Fruit fly (Drosophila melanogaster) whole organism, pupa: Measurements from ENCODE around the gene CG16986.
A peak's percentile ranks its signal among the peaks of the same experiment; 100 is the strongest.

ENCODE experiments used
- CG10348 ChIP-seq: fragments of 200-800 bp; sonication (Bioruptor generic); IDR thresholded peaks from 2 replicates; pipeline ENCODE4 v1.3.6; 2022; ENCODE audit warnings: missing biosample characterization, missing genetic modification characterization
- CG12605 ChIP-seq: fragments of 200-800 bp; sonication (Bioruptor generic); IDR thresholded peaks from 2 replicates; pipeline ENCODE4 v1.3.6; 2022; ENCODE audit warnings: missing biosample characterization, missing genetic modification characterization
- CG13204 ChIP-seq: fragments of 200-800 bp; sonication (Bioruptor generic); optimal IDR thresholded peaks from 2 replicates; lab custom pipeline; 2018; ENCODE audit warnings: missing biosample characterization, mild to moderate bottlenecking, missing genetic modification characterization, moderate library complexity
- CG14655 ChIP-seq: fragments of 200-800 bp; sonication (Bioruptor generic); optimal IDR thresholded peaks from 3 replicates; lab custom pipeline; 2017; ENCODE audit warnings: mild to moderate bottlenecking, missing biosample characterization, missing genetic modification reagents, missing genetic modification characterization
- CG15710 ChIP-seq: fragments of 200-800 bp; sonication (Bioruptor generic); optimal IDR thresholded peaks from 2 replicates; lab custom pipeline; 2018; ENCODE audit warnings: missing biosample characterization, mild to moderate bottlenecking, missing genetic modification characterization, moderate library complexity
- CG17806 ChIP-seq: fragments of 200-800 bp; sonication (Bioruptor generic); optimal IDR thresholded peaks from 2 replicates; lab custom pipeline; 2018; ENCODE audit warnings: missing biosample characterization, mild to moderate bottlenecking, missing genetic modification characterization, moderate library complexity
- CG32121 ChIP-seq: fragments of 200-800 bp; sonication (Bioruptor generic); IDR thresholded peaks from 2 replicates; pipeline ENCODE4 v1.3.6; 2022; ENCODE audit warnings: missing biosample characterization, missing genetic modification characterization
- CG34367 ChIP-seq: fragments of 200-800 bp; sonication (Bioruptor generic); optimal IDR thresholded peaks from 2 replicates; lab custom pipeline; 2018; ENCODE audit warnings: missing biosample characterization, mild to moderate bottlenecking, missing genetic modification characterization
- CG4496 ChIP-seq: fragments of 200-800 bp; sonication (Bioruptor generic); IDR thresholded peaks from 3 replicates; pipeline ENCODE4 v1.3.6; 2022; ENCODE audit warnings: missing biosample characterization, missing genetic modification characterization
- CG8159 ChIP-seq: fragments of 200-800 bp; sonication (Bioruptor generic); optimal IDR thresholded peaks from 3 replicates; lab custom pipeline; 2018; ENCODE audit warnings: missing biosample characterization, mild to moderate bottlenecking, missing genetic modification characterization, moderate library complexity
- CG8301 ChIP-seq: fragments of 200-800 bp; sonication (Bioruptor generic); optimal IDR thresholded peaks from 2 replicates; lab custom pipeline; 2018; ENCODE audit warnings: missing biosample characterization, mild to moderate bottlenecking, missing genetic modification characterization
- CG9948 ChIP-seq: fragments of 200-800 bp; sonication (Bioruptor generic); optimal IDR thresholded peaks from 2 replicates; lab custom pipeline; 2018; ENCODE audit warnings: missing biosample characterization, mild to moderate bottlenecking, missing genetic modification characterization, moderate library complexity
- D1 ChIP-seq: fragments of 200-800 bp; sonication (Bioruptor generic); optimal IDR thresholded peaks from 2 replicates; lab custom pipeline; 2018; ENCODE audit warnings: missing biosample characterization, mild to moderate bottlenecking, missing genetic modification characterization, moderate library complexity
- EcR ChIP-seq: fragments of 200-800 bp; sonication (Bioruptor generic); optimal IDR thresholded peaks from 3 replicates; lab custom pipeline; 2019; ENCODE audit warnings: missing biosample characterization, missing genetic modification characterization, mild to moderate bottlenecking, moderate library complexity, missing genetic modification reagents
- Ets98B ChIP-seq: fragments of 200-800 bp; sonication (Bioruptor generic); IDR thresholded peaks from 2 replicates; pipeline ENCODE4 v1.3.6; 2022; ENCODE audit warnings: missing biosample characterization, missing genetic modification characterization
- Pif1A ChIP-seq: fragments of 200-800 bp; sonication (Bioruptor generic); optimal IDR thresholded peaks from 3 replicates; lab custom pipeline; 2016; ENCODE audit warnings: missing biosample characterization, missing genetic modification characterization
- Pif1B ChIP-seq: fragments of 200-800 bp; sonication (Bioruptor generic); optimal IDR thresholded peaks from 3 replicates; lab custom pipeline; 2016; ENCODE audit warnings: missing biosample characterization, missing genetic modification characterization
- Snoo ChIP-seq: fragments of 200-800 bp; sonication (Bioruptor generic); optimal IDR thresholded peaks from 3 replicates; lab custom pipeline; 2017; ENCODE audit warnings: missing biosample characterization, mild to moderate bottlenecking, missing genetic modification characterization, inconsistent platforms
- fd96Ca ChIP-seq: fragments of 200-800 bp; sonication (Bioruptor generic); IDR thresholded peaks from 3 replicates; pipeline ENCODE4 v1.3.6; 2022; ENCODE audit warnings: missing biosample characterization, missing genetic modification characterization
- gl ChIP-seq: fragments of 200-800 bp; sonication (Bioruptor generic); optimal IDR thresholded peaks from 2 replicates; lab custom pipeline; 2018; ENCODE audit warnings: missing biosample characterization, mild to moderate bottlenecking, missing genetic modification characterization
- rn ChIP-seq: fragments of 200-800 bp; sonication (Bioruptor generic); IDR thresholded peaks from 2 replicates; pipeline ENCODE4 v1.3.6; 2022; ENCODE audit warnings: missing biosample characterization, missing genetic modification characterization

CG16986 gene

DNA sequence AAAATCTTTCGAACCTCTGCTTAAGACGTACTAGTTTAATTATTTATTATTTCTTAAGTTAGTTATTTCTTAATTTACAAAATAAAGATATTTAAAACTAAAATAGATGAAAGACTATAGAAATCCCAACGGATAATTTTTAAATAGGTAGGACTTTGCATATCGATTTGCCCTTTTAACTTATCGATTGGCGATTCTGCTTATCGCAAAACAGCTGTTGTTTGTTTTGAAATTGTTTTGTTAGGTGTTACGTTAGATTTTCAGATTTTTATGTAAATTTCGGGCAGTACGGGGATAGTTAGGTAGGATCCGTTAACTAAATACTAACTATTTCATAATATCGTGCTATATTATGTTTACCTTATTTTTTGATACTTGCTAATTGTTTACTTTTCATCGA, at the start of gene CG16986:
TSS of gene CG16986 (plus strand) at position 188 of the 400 bp plus-strand sequence.
- TF ChIP-seq gl, result no peak

DNA sequence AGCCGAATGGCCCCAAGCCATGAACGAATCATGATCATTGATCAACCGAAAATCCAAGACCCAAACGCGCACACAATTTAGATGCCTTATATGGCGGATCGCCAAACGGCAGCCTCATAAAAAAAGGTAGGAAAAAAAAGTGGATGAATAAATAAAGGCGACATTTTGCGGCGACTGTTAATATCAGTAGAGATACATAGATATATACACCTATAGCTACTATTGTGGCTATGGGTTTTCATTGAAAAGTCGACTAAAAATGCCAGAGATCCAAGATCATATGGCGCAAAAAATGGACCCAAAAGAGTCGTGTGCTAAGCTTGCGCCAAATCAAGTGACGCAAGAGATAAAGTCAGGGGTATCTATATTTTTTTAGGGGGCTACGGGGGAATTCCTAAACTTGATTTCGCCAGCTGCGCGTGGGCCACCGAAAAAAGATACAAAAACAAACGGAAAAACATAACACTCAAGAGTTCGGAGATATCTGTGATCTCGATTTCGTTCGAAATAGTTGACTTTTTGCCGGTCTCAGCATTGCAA, 48.9 kb upstream of the CG16986 start:
- TF ChIP-seq CG9948 (tag; lab: Kevin White, UChicago), result no peak
- no peak for TF ChIP-seq CG8301 (tag; lab: Kevin White, UChicago)
- TF ChIP-seq rn (GFP tag; lab: Robert Waterston, UW), result no peak
- TF ChIP-seq EcR (GFP tag; lab: Kevin White, UChicago), result no peak
- no peak for TF ChIP-seq CG17806 (tag; lab: Kevin White, UChicago)
- TF ChIP-seq Pif1B (GFP tag; lab: Kevin White, UChicago), result no peak
- TF ChIP-seq CG14655, result no peak
- no peak for TF ChIP-seq Snoo (tag; lab: Kevin White, UChicago)
- TF ChIP-seq Ets98B (GFP tag; lab: Robert Waterston, UW), result no peak

DNA sequence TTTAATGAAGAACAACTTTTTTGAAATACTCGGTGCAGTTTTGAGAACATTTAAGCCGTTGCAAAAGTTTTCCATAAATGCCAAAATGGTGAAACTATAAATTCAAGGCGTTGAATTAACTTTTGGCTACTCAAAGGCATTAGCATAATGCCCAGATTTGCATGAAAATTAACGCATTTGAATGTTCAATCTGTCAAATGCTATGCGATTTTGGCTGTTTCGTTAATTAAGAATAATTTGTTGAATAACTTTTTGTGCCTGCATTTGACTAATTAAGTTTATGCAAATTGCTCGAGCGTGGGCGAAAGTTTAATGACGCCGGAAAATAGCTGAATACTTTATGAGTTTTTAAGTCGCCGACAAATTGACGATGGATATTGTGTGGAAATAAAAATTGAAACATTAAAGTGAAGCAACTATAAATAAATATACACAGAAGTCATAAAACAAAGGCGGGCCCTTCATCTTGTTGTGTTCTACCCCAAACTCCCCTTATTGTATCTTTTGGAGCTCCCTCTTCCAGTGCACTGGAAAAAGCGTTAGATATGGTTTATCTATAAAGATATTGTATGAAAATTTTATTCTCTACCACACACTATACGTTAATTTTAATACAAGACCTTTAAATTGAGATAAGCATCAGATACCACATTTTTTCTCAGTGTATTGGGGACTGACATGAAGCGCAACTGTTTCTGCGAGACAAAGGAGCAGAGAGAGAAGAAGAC, 47.9 kb upstream of the CG16986 start:
- TF ChIP-seq gl (peak; percentile 91), Snoo (tag; lab: Kevin White, UChicago) (peak; percentile 91), Ets98B (GFP tag; lab: Robert Waterston, UW) (peak; percentile 77), CG8159 (tag; lab: Kevin White, UChicago) (peak; percentile 97), CG15710 (tag; lab: Kevin White, UChicago) (peak; percentile 99), EcR (GFP tag; lab: Kevin White, UChicago) (peak; percentile 71), CG9948 (tag; lab: Kevin White, UChicago) (peak; percentile 92), rn (GFP tag; lab: Robert Waterston, UW) (peak; percentile 74), Pif1A (GFP tag; lab: Kevin White, UChicago) (peak; percentile 96), CG13204 (GFP tag; lab: Kevin White, UChicago) (peak; percentile 78), CG17806 (tag; lab: Kevin White, UChicago) (peak; percentile 97), CG10348 (GFP tag; lab: Robert Waterston, UW) (no peak), fd96Ca (peak; percentile 63; the same call in 2 of the 3 replicates), CG32121 (GFP tag; lab: Robert Waterston, UW) (peak; percentile 43; the same call in 1 of the 2 replicates), CG14655 (peak; percentile 85), CG12605 (GFP tag; lab: Robert Waterston, UW) (peak; percentile 75), CG34367 (tag; lab: Kevin White, UChicago) (peak; percentile 91), D1 (tag; lab: Kevin White, UChicago) (peak; percentile 89), Pif1B (GFP tag; lab: Kevin White, UChicago) (peak; percentile 94), CG4496 (GFP tag; lab: Robert Waterston, UW) (peak; percentile 89), CG8301 (tag; lab: Kevin White, UChicago) (peak; percentile 83)
- TF ChIP-seq, all 21 proteins: peak for 20

DNA sequence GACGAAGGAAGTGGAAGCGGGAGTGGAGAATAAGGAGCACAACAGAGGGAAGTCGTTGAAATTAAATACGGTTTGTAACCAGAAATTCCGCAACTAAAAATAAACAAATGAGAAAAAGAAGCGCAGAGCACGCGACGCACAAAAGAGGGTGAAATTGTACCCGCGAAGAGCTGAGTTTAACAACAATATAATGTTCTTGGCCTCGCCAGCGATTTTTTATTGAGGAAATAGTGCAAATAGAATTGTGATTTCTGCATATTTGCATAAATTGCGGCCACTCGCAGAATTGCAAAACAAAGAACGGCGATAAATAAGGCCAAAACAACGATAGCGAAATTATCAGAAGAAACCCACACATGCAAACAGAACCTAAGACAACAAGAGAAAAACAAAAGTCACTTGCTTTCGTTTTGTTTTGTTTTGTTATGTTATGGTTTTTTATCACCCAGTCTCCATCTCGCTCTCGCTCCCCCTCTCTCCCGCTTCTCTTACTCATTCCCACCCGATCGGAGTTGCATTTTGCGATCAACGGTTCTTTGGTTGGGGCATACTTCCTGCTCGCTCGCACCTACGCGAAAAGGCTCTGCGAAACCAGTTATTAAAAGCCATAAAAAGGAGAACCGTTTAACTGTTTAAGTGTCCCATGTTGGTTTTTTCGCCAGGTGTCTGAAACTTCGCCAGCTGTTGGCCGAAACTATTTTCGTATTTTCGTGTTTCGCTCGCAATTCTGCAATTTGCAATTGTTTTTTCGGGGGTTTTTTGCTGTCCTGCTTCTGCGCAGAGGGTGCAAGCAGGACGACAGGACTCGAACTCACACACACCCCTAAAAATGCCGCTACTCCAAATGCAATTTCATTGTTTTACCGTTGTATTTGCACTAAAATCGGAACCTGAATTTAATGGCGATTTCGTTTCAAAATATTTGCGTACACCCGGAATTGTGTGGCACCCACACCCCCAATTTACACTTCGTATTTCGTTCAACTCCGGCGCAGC, 47.0 kb upstream of the CG16986 start:
- TF ChIP-seq CG15710 (tag; lab: Kevin White, UChicago) (peak; percentile 73), CG13204 (GFP tag; lab: Kevin White, UChicago) (peak; percentile 80), CG4496 (GFP tag; lab: Robert Waterston, UW) (peak; percentile 82), rn (GFP tag; lab: Robert Waterston, UW) (peak; percentile 43; the same call in 1 of the 2 replicates), fd96Ca (no peak; the same call in 1 of the 3 replicates), CG12605 (GFP tag; lab: Robert Waterston, UW) (peak; percentile 91), Pif1A (GFP tag; lab: Kevin White, UChicago) (peak; percentile 27), CG32121 (GFP tag; lab: Robert Waterston, UW) (peak; percentile 57; the same call in 1 of the 2 replicates), gl (peak; percentile 91), CG8159 (tag; lab: Kevin White, UChicago) (peak; percentile 30), D1 (tag; lab: Kevin White, UChicago) (no peak), Ets98B (GFP tag; lab: Robert Waterston, UW) (peak; percentile 75), CG10348 (GFP tag; lab: Robert Waterston, UW) (no peak), Snoo (tag; lab: Kevin White, UChicago) (peak; percentile 56), CG9948 (tag; lab: Kevin White, UChicago) (peak; percentile 23), CG14655 (no peak), EcR (GFP tag; lab: Kevin White, UChicago) (peak; percentile 7), CG17806 (tag; lab: Kevin White, UChicago) (peak; percentile 43), CG8301 (tag; lab: Kevin White, UChicago) (peak; percentile 43), Pif1B (GFP tag; lab: Kevin White, UChicago) (peak; percentile 12), CG34367 (tag; lab: Kevin White, UChicago) (peak; percentile 78)
